Fruit fly (Drosophila melanogaster): Measurements from ENCODE around the gene Klp98A.

DNA sequence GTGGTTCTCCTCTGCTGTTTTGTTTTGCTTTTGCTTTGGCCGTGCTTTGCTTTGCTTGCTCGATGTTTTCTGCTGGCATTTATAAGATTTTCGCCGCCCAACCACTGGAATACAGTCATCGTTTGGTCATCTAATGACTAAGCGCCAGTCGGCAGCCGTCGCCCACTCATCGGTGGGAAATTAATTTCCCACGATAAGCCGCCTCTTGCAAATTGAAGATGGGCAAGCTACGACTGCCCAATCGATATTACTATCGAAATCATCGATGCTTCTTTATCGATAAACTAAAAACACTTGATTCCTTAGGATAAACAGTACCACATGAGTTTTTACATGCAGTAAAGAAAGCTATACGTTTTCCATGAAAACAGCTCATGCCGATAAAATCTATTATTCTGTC is 11.7 kb upstream of the Klp98A start:
- TF ChIP-seq CG8478 (optimal IDR thresholded peaks at IDR 0.05) = no peak
- no peak for TF ChIP-seq ftz-f1 (GFP tag; optimal IDR thresholded peaks at IDR 0.05)
